Worm (Caenorhabditis elegans): ENCODE measurements around the gene F49H12.3.

- TF ChIP-seq elt-3 (tag; optimal IDR thresholded peaks at IDR 0.05) (no peak), hlh-1 (tag; optimal IDR thresholded peaks at IDR 0.05) (no peak)
Observed at ce11 chrX:2047208-2047946, 36.8 kb upstream of the F49H12.3 start.

Measured in whole organism, mixed stage, embryonic.